Fruit fly (Drosophila melanogaster) whole organism, embryonic: ENCODE results near the gene CG14915.

Experiments
- B-H2 ChIP-seq: fragments of 200-800 bp; sonication (Bioruptor generic); optimal IDR thresholded peaks from 2 replicates; lab custom pipeline; 2018; ENCODE audit warnings: missing biosample characterization, mild to moderate bottlenecking, missing genetic modification characterization
- CG10431 ChIP-seq: fragments of 200-800 bp; sonication (Bioruptor generic); optimal IDR thresholded peaks from 3 replicates; lab custom pipeline; 2018; ENCODE audit warnings: missing biosample characterization, mild to moderate bottlenecking, missing genetic modification characterization
- CG13624 ChIP-seq: fragments of 200-800 bp; sonication (Bioruptor generic); optimal IDR thresholded peaks from 2 replicates; lab custom pipeline; 2016; ENCODE audit warnings: missing biosample characterization, missing genetic modification characterization
- CG14667 ChIP-seq: fragments of 200-800 bp; sonication (Bioruptor generic); IDR thresholded peaks from 2 replicates; pipeline ENCODE4 v1.3.6; 2022; ENCODE audit warnings: missing biosample characterization, missing genetic modification characterization
- CG1602 ChIP-seq: fragments of 200-800 bp; sonication (Bioruptor generic); optimal IDR thresholded peaks from 3 replicates; lab custom pipeline; 2016; ENCODE audit warnings: missing biosample characterization, missing genetic modification characterization
- CG16779 ChIP-seq: fragments of 200-800 bp; sonication (Bioruptor generic); IDR thresholded peaks from 2 replicates; pipeline ENCODE4 v1.3.6; 2022; ENCODE audit warnings: missing biosample characterization, missing genetic modification characterization
- CG18619 ChIP-seq: fragments of 200-800 bp; sonication (Bioruptor generic); optimal IDR thresholded peaks from 3 replicates; lab custom pipeline; 2017; ENCODE audit warnings: missing biosample characterization, mild to moderate bottlenecking, missing genetic modification characterization
- CG34376 ChIP-seq: fragments of 200-800 bp; sonication (Bioruptor generic); optimal IDR thresholded peaks from 2 replicates; lab custom pipeline; 2018; ENCODE audit warnings: missing biosample characterization, mild to moderate bottlenecking, missing genetic modification characterization
- CG3726 ChIP-seq: fragments of 200-800 bp; sonication (Bioruptor generic); IDR thresholded peaks from 3 replicates; pipeline ENCODE4, ENCODE4 v1.3.6; 2022; ENCODE audit warnings: missing biosample characterization, missing genetic modification characterization
- CG42726 ChIP-seq: fragments of 200-800 bp; sonication (Bioruptor generic); IDR thresholded peaks from 2 replicates; pipeline ENCODE4 v1.3.6; 2022; ENCODE audit warnings: missing biosample characterization, missing genetic modification characterization; ENCODE audit not compliant: partially characterized antibody
- CG8478 ChIP-seq: fragments of >200 bp; optimal IDR thresholded peaks from 2 replicates; lab custom pipeline; 2018
- CHES-1-like ChIP-seq: fragments of 200-800 bp; sonication (Bioruptor generic); optimal IDR thresholded peaks from 2 replicates; lab custom pipeline; 2016; ENCODE audit warnings: missing biosample characterization, missing genetic modification characterization
- CoRest ChIP-seq: fragments of 200-800 bp; sonication (Bioruptor generic); optimal IDR thresholded peaks from 3 replicates; lab custom pipeline; 2018; ENCODE audit warnings: missing biosample characterization, mild to moderate bottlenecking, missing genetic modification characterization, moderate library complexity
- D ChIP-seq, 2 experiments: fragments of 200-800 bp in 1 of 2; fragments of >200 bp in 1 of 2; sonication (Bioruptor generic) in 1 of 2; optimal IDR thresholded peaks; 2 replicates in 1 of 2; 3 replicates in 1 of 2; lab custom pipeline; 2017; ENCODE audit warnings: mild to moderate bottlenecking in 1 of 2, missing biosample characterization in 1 of 2, missing genetic modification characterization in 1 of 2, missing genetic modification reagents in 1 of 2
- D19B ChIP-seq: fragments of 200-800 bp; sonication (Bioruptor generic); optimal IDR thresholded peaks from 2 replicates; lab custom pipeline; 2017; ENCODE audit warnings: missing biosample characterization, mild to moderate bottlenecking, missing genetic modification characterization
- Dip2 ChIP-seq: fragments of 200-800 bp; sonication (Bioruptor generic); IDR thresholded peaks from 2 replicates; pipeline ENCODE4 v1.3.6; 2022; ENCODE audit warnings: missing biosample characterization, missing genetic modification characterization
- Dll ChIP-seq: fragments of 200-800 bp; sonication (Bioruptor generic); IDR thresholded peaks from 4 replicates; pipeline ENCODE4 v1.3.6; 2022; ENCODE audit warnings: missing biosample characterization, missing genetic modification characterization; ENCODE audit not compliant: partially characterized antibody
- Doc3 ChIP-seq: fragments of 200-800 bp; sonication (Bioruptor generic); IDR thresholded peaks from 3 replicates; pipeline ENCODE4 v1.3.6; 2022; ENCODE audit warnings: missing biosample characterization, missing genetic modification characterization; ENCODE audit not compliant: partially characterized antibody
- Drgx ChIP-seq: fragments of 200-800 bp; sonication (Bioruptor generic); IDR thresholded peaks from 2 replicates; pipeline ENCODE4 v1.3.6; 2022; ENCODE audit warnings: missing biosample characterization, missing genetic modification characterization
- Fer3 ChIP-seq: fragments of 200-800 bp; sonication (Bioruptor generic); optimal IDR thresholded peaks from 2 replicates; lab custom pipeline; 2018; ENCODE audit warnings: missing biosample characterization, mild to moderate bottlenecking, missing genetic modification characterization, moderate library complexity
- HLHmδ ChIP-seq: fragments of 200-800 bp; sonication (Bioruptor generic); optimal IDR thresholded peaks from 2 replicates; lab custom pipeline; 2018; ENCODE audit warnings: missing biosample characterization, mild to moderate bottlenecking, missing genetic modification characterization, moderate library complexity
- Hr39 ChIP-seq: fragments of >200 bp; optimal IDR thresholded peaks from 2 replicates; lab custom pipeline; 2017
- Hr78 ChIP-seq, 2 experiments: fragments of 200-800 bp in 1 of 2; fragments of >200 bp in 1 of 2; sonication (Bioruptor generic) in 1 of 2; optimal IDR thresholded peaks; 2 replicates each; lab custom pipeline; 2017 to 2019; ENCODE audit warnings: missing biosample characterization in 2 of 2, missing genetic modification characterization in 2 of 2, mild to moderate bottlenecking in 1 of 2, moderate library complexity in 1 of 2
- Kr ChIP-seq: fragments of 200-800 bp; sonication (Bioruptor generic); optimal IDR thresholded peaks from 2 replicates; lab custom pipeline; 2017; ENCODE audit warnings: missing biosample characterization, mild to moderate bottlenecking, missing genetic modification characterization
- NC2α ChIP-seq: fragments of 200-800 bp; sonication (Bioruptor generic); optimal IDR thresholded peaks from 2 replicates; lab custom pipeline; 2016; ENCODE audit warnings: missing biosample characterization, missing genetic modification characterization
- Ptx1 ChIP-seq: fragments of 200-800 bp; sonication (Bioruptor generic); IDR thresholded peaks from 2 replicates; pipeline ENCODE4 v1.3.6; 2022; ENCODE audit warnings: missing biosample characterization, missing genetic modification characterization
- Sry-δ ChIP-seq: fragments of 200-800 bp; sonication (Bioruptor generic); optimal IDR thresholded peaks from 2 replicates; lab custom pipeline; 2016; ENCODE audit warnings: missing biosample characterization, missing genetic modification characterization
- caup ChIP-seq: fragments of 200-800 bp; sonication (Bioruptor generic); optimal IDR thresholded peaks from 3 replicates; lab custom pipeline; 2017; ENCODE audit warnings: missing biosample characterization, mild to moderate bottlenecking, missing genetic modification characterization, moderate library complexity; ENCODE audit not compliant: severe bottlenecking
- ci ChIP-seq: fragments of 200-800 bp; sonication (Bioruptor generic); IDR thresholded peaks from 3 replicates; pipeline ENCODE4 v1.3.6; 2022; ENCODE audit warnings: missing biosample characterization, missing genetic modification characterization
- crol ChIP-seq: fragments of 200-800 bp; sonication (Bioruptor generic); IDR thresholded peaks from 2 replicates; pipeline ENCODE4 v1.3.6; 2022; ENCODE audit warnings: missing biosample characterization, missing genetic modification characterization
- eyg ChIP-seq: fragments of 200-800 bp; sonication (Bioruptor generic); optimal IDR thresholded peaks from 3 replicates; lab custom pipeline; 2016; ENCODE audit warnings: missing biosample characterization, missing genetic modification characterization
- fd96Cb ChIP-seq: fragments of 200-800 bp; sonication (Bioruptor generic); optimal IDR thresholded peaks from 2 replicates; lab custom pipeline; 2018; ENCODE audit warnings: missing biosample characterization, mild to moderate bottlenecking, missing genetic modification characterization, moderate library complexity
- ftz-f1 ChIP-seq: fragments of 200-800 bp; sonication (Bioruptor generic); optimal IDR thresholded peaks from 2 replicates; lab custom pipeline; 2016; ENCODE audit warnings: missing biosample characterization, missing genetic modification characterization
- gem ChIP-seq: fragments of 200-800 bp; sonication (Bioruptor generic); optimal IDR thresholded peaks from 2 replicates; lab custom pipeline; 2019; ENCODE audit warnings: missing biosample characterization, mild to moderate bottlenecking, missing genetic modification characterization, moderate library complexity
- lov ChIP-seq, 2 experiments: fragments of 200-800 bp in 1 of 2; fragments of >200 bp in 1 of 2; sonication (Bioruptor generic) in 1 of 2; IDR thresholded peaks in 1 of 2; optimal IDR thresholded peaks in 1 of 2; 2 replicates in 1 of 2; 3 replicates in 1 of 2; pipeline versions ENCODE4 v1.3.6 to Lab custom; 2017 to 2022; ENCODE audit warnings: missing biosample characterization in 1 of 2, missing genetic modification characterization in 1 of 2
- odd ChIP-seq: fragments of 200-800 bp; sonication (Bioruptor generic); optimal IDR thresholded peaks from 2 replicates; lab custom pipeline; 2017; ENCODE audit warnings: missing biosample characterization, mild to moderate bottlenecking, missing genetic modification characterization
- pb ChIP-seq: fragments of 200-800 bp; sonication (Bioruptor generic); optimal IDR thresholded peaks from 3 replicates; lab custom pipeline; 2016; ENCODE audit warnings: missing biosample characterization, missing genetic modification characterization
- pnt ChIP-seq: fragments of 200-800 bp; sonication (Bioruptor generic); optimal IDR thresholded peaks from 3 replicates; lab custom pipeline; 2016; ENCODE audit warnings: missing biosample characterization, missing genetic modification characterization
- row ChIP-seq: fragments of 200-800 bp; sonication (Bioruptor generic); IDR thresholded peaks from 3 replicates; pipeline ENCODE4 v1.3.6; 2022; ENCODE audit warnings: missing biosample characterization, missing genetic modification characterization
- sd ChIP-seq: fragments of 200-800 bp; sonication (Bioruptor generic); optimal IDR thresholded peaks from 3 replicates; lab custom pipeline; 2018; ENCODE audit warnings: missing biosample characterization, mild to moderate bottlenecking, missing genetic modification characterization, moderate library complexity
- sna ChIP-seq: fragments of 200-800 bp; sonication (Bioruptor generic); IDR thresholded peaks from 2 replicates; pipeline ENCODE4 v1.3.6; 2022; ENCODE audit warnings: missing biosample characterization, missing genetic modification characterization; ENCODE audit not compliant: partially characterized antibody
- stc ChIP-seq: fragments of 200-800 bp; sonication (Bioruptor generic); IDR thresholded peaks from 2 replicates; pipeline ENCODE4 v1.3.6; 2022; ENCODE audit warnings: missing biosample characterization, missing genetic modification characterization
- tx ChIP-seq: fragments of 200-800 bp; sonication (Bioruptor generic); optimal IDR thresholded peaks from 2 replicates; lab custom pipeline; 2016; ENCODE audit warnings: missing biosample characterization, missing genetic modification characterization
- wor ChIP-seq: fragments of 200-800 bp; sonication (Bioruptor generic); IDR thresholded peaks from 2 replicates; pipeline ENCODE4 v1.3.6; 2022; ENCODE audit warnings: missing biosample characterization, missing genetic modification characterization

Gene CG14915

dm6 chr2L:11045467-11045914 is 25.3 kb upstream of the CG14915 start (continued):
- TF ChIP-seq Ptx1 (GFP tag; lab: Robert Waterston, UW), result no peak
- no peak for TF ChIP-seq D (optimal IDR thresholded peaks at IDR 0.05; lab: Kevin White, UChicago)
- no peak for TF ChIP-seq D (GFP tag; optimal IDR thresholded peaks at IDR 0.05; lab: Kevin White, UChicago)
- TF ChIP-seq stc, result no peak
- TF ChIP-seq eyg (GFP tag; lab: Kevin White, UChicago), result no peak
- no peak for TF ChIP-seq Drgx (GFP tag; lab: Robert Waterston, UW)
- TF ChIP-seq odd (GFP tag; lab: Kevin White, UChicago), result no peak
- TF ChIP-seq wor, result no peak
- TF ChIP-seq lov (optimal IDR thresholded peaks at IDR 0.05; lab: Kevin White, UChicago), result no peak
- no peak for TF ChIP-seq lov (GFP tag; IDR thresholded peaks at IDR 0.05; lab: Robert Waterston, UW)
- no peak for TF ChIP-seq Hr39 (lab: Kevin White, UChicago)
- no peak for TF ChIP-seq Kr (GFP tag; lab: Kevin White, UChicago)
- TF ChIP-seq sd (tag; lab: Kevin White, UChicago), result peak; percentile 38
- TF ChIP-seq CG34376 (GFP tag; lab: Kevin White, UChicago), result no peak
- no peak for TF ChIP-seq CG42726 (GFP tag; lab: Robert Waterston, UW)
- no peak for TF ChIP-seq CG16779
- no peak for TF ChIP-seq caup (GFP tag; lab: Kevin White, UChicago)
- TF ChIP-seq tx (GFP tag; lab: Kevin White, UChicago), result no peak
- TF ChIP-seq gem (tag; lab: Kevin White, UChicago), result no peak
- TF ChIP-seq NC2α (GFP tag; lab: Kevin White, UChicago), result no peak
- no peak for TF ChIP-seq Fer3 (tag; lab: Kevin White, UChicago)
- TF ChIP-seq CG8478 (lab: Kevin White, UChicago), result no peak
- TF ChIP-seq pnt (GFP tag; lab: Kevin White, UChicago), result no peak
- TF ChIP-seq CG13624 (GFP tag; lab: Kevin White, UChicago), result no peak
- TF ChIP-seq crol, result peak; percentile 79
- no peak for TF ChIP-seq CoRest
- peak; percentile 6 for TF ChIP-seq HLHmδ (GFP tag; lab: Kevin White, UChicago)
- TF ChIP-seq fd96Cb (tag; lab: Kevin White, UChicago), result no peak
- TF ChIP-seq ftz-f1, result no peak
- no peak for TF ChIP-seq sna
- no peak for TF ChIP-seq Sry-δ (GFP tag; lab: Kevin White, UChicago)
- no peak for TF ChIP-seq CG3726 (GFP tag; lab: Robert Waterston, UW)
- no peak for TF ChIP-seq ci (GFP tag; lab: Robert Waterston, UW)
- no peak for TF ChIP-seq CHES-1-like
- TF ChIP-seq Doc3, result no peak
- TF ChIP-seq B-H2, result no peak
- peak in 1 of 2 experiments; percentile 96 for TF ChIP-seq Hr78 (GFP tag; optimal IDR thresholded peaks at IDR 0.05; lab: Kevin White, UChicago)
- TF ChIP-seq CG10431 (GFP tag; lab: Kevin White, UChicago), result no peak
- TF ChIP-seq D19B (GFP tag; lab: Kevin White, UChicago), result no peak
- TF ChIP-seq CG18619 (GFP tag; lab: Kevin White, UChicago), result no peak
- no peak for TF ChIP-seq row (GFP tag; lab: Robert Waterston, UW)
- no peak for TF ChIP-seq Dip2 (GFP tag; lab: Robert Waterston, UW)
- no peak for TF ChIP-seq Dll (GFP tag; lab: Robert Waterston, UW)
- TF ChIP-seq CG1602, result no peak
- no peak for TF ChIP-seq pb (GFP tag; lab: Kevin White, UChicago)
- TF ChIP-seq CG14667 (GFP tag; lab: Robert Waterston, UW), result no peak
